Fruit fly (Drosophila melanogaster): ENCODE results near the gene Kots.

Gene Kots

dm6 chr3R:13984922-13985581 lies 21.1 kb upstream of the Kots start (continued):
- TF ChIP-seq CG34224 (GFP tag; IDR thresholded peaks at IDR 0.05; ENCODE audit: partially characterized antibody) (no peak), Med (GFP tag) (peak; percentile 76), CG3838 (GFP tag; optimal IDR thresholded peaks at IDR 0.05) (peak; percentile 39), CG7963 (GFP tag; IDR thresholded peaks at IDR 0.05; ENCODE audit: partially characterized antibody) (no peak), H15 (GFP tag; IDR thresholded peaks at IDR 0.05) (peak; percentile 47; the same call in 1 of the 3 replicates), az2 (GFP tag; optimal IDR thresholded peaks at IDR 0.05) (peak; percentile 61), CG6175 (GFP tag; IDR thresholded peaks at IDR 0.05) (no peak), CG8290 (GFP tag; optimal IDR thresholded peaks at IDR 0.05) (peak; percentile 53), CG8290 (tag; optimal IDR thresholded peaks at IDR 0.05) (peak; percentile 21 to 54), bab2 (GFP tag; optimal IDR thresholded peaks at IDR 0.05) (peak; percentile 41), CG9215 (GFP tag; IDR thresholded peaks at IDR 0.05) (peak; percentile 39; the same call in 1 of the 2 replicates), tx (GFP tag; optimal IDR thresholded peaks at IDR 0.05) (no peak), CG12071 (GFP tag; optimal IDR thresholded peaks at IDR 0.05) (no peak), CG4854 (GFP tag; optimal IDR thresholded peaks at IDR 0.05) (peak; percentile 11), CG17802 (tag; optimal IDR thresholded peaks at IDR 0.05) (peak; percentile 8), Nf-YC (tag; optimal IDR thresholded peaks at IDR 0.05) (no peak), trem (tag; optimal IDR thresholded peaks at IDR 0.05) (peak; percentile 84), CG32532 (GFP tag; IDR thresholded peaks at IDR 0.05) (peak; percentile 50; the same call in 1 of the 2 replicates), onecut (GFP tag; IDR thresholded peaks at IDR 0.05) (peak; percentile 39), CG7357 (GFP tag; IDR thresholded peaks at IDR 0.05) (0 out of 3 replicates have a peak, but pooled peaks have one; percentile 53), CG12219 (GFP tag; optimal IDR thresholded peaks at IDR 0.05) (peak; percentile 53), mld (GFP tag; IDR thresholded peaks at IDR 0.05; ENCODE audit: partially characterized antibody) (no peak), trh (GFP tag; optimal IDR thresholded peaks at IDR 0.05) (peak; percentile 16), CG11723 (GFP tag; optimal IDR thresholded peaks at IDR 0.05) (peak; percentile 36), esg (GFP tag; conservative IDR thresholded peaks at IDR 0.05) (peak; percentile 57), sug (tag; optimal IDR thresholded peaks at IDR 0.05) (no peak), Hey (tag; optimal IDR thresholded peaks at IDR 0.05) (no peak), Dbx (GFP tag; IDR thresholded peaks at IDR 0.05) (no peak), CG17361 (GFP tag; IDR thresholded peaks at IDR 0.05) (peak; percentile 81), pum (GFP tag; optimal IDR thresholded peaks at IDR 0.05) (peak; percentile 70), toy (GFP tag; IDR thresholded peaks at IDR 0.05) (no peak), Sry-δ (GFP tag; optimal IDR thresholded peaks at IDR 0.05) (peak; percentile 13), CG6683 (GFP tag; optimal IDR thresholded peaks at IDR 0.05) (peak; percentile 33), chinmo (GFP tag; IDR thresholded peaks at IDR 0.05; ENCODE audit: partially characterized antibody) (no peak), Meics (GFP tag; optimal IDR thresholded peaks at IDR 0.05) (peak; percentile 38), CG10321 (GFP tag; IDR thresholded peaks at IDR 0.05) (no peak), Sox102F (GFP tag; optimal IDR thresholded peaks at IDR 0.05) (peak; percentile 75), kah (GFP tag; optimal IDR thresholded peaks at IDR 0.05) (peak; percentile 0), CG10431 (GFP tag; optimal IDR thresholded peaks at IDR 0.05) (no peak), Hand (GFP tag; optimal IDR thresholded peaks at IDR 0.05) (no peak), CG6689 (GFP tag; IDR thresholded peaks at IDR 0.05) (peak; percentile 75), unc-4 (GFP tag; IDR thresholded peaks at IDR 0.05; ENCODE audit: partially characterized antibody) (no peak), tio (GFP tag; optimal IDR thresholded peaks at IDR 0.05) (peak; percentile 46), ab (GFP tag; optimal IDR thresholded peaks at IDR 0.05) (no peak), Mad (GFP tag; optimal IDR thresholded peaks at IDR 0.05) (peak; percentile 48), bsh (GFP tag; optimal IDR thresholded peaks at IDR 0.05) (peak; percentile 75 to 80), bbx (GFP tag; IDR thresholded peaks at IDR 0.05; ENCODE audit: partially characterized antibody) (no peak), tin (GFP tag; optimal IDR thresholded peaks at IDR 0.05) (peak; percentile 75), CG16779 (GFP tag; IDR thresholded peaks at IDR 0.05) (no peak), CG6272 (GFP tag; IDR thresholded peaks at IDR 0.05) (peak; percentile 36; the same call in 1 of the 2 replicates)
